Worm (Caenorhabditis elegans) whole organism, mixed stage, embryonic: ENCODE results near the gene arle-14.

Experiments
- elt-3 ChIP-seq: fragments of 150-350 bp; optimal IDR thresholded peaks from 2 replicates; lab custom pipeline; 2014; ENCODE audit warnings: missing biosample characterization, missing genetic modification characterization
- lin-13 ChIP-seq: fragments of 150-350 bp; optimal IDR thresholded peaks from 2 replicates; lab custom pipeline; 2014; ENCODE audit warnings: missing biosample characterization, missing genetic modification characterization
- nhr-2 ChIP-seq: fragments of 150-350 bp; optimal IDR thresholded peaks from 2 replicates; lab custom pipeline; 2014; ENCODE audit warnings: missing biosample characterization, missing genetic modification characterization
- nhr-237 ChIP-seq: fragments of 150-350 bp; optimal IDR thresholded peaks from 2 replicates; lab custom pipeline; 2014; ENCODE audit warnings: missing biosample characterization, missing genetic modification characterization
- unc-39 ChIP-seq: fragments of 150-350 bp; optimal IDR thresholded peaks from 2 replicates; lab custom pipeline; 2014; ENCODE audit warnings: missing biosample characterization, missing genetic modification characterization
- unc-62 ChIP-seq: fragments of 150-350 bp; optimal IDR thresholded peaks from 2 replicates; lab custom pipeline; 2014; ENCODE audit warnings: missing biosample characterization, missing genetic modification reagents, missing genetic modification characterization

- TF ChIP-seq elt-3 (tag; lab: Kevin White, UChicago) (no peak), nhr-237 (no peak), unc-62 (GFP tag; lab: Kevin White, UChicago) (no peak), nhr-2 (tag; lab: Kevin White, UChicago) (no peak), unc-39 (tag; lab: Kevin White, UChicago) (no peak), lin-13 (tag; lab: Kevin White, UChicago) (no peak)
Observed at ce11 chrIII:5711242-5711641, 18.5 kb downstream of the arle-14 start, which contains the start of gene rbm-26.
